Worm (Caenorhabditis elegans) whole organism, young adult: ENCODE results near the gene spe-6.

Experiments
- C06A6.2 ChIP-seq: fragments of 200-800 bp; sonication (Bioruptor generic); conservative IDR thresholded peaks from 2 replicates; pipeline ENCODE4 v1.3.6; 2022; ENCODE audit warnings: missing genetic modification characterization, missing compliant biosample characterization
- F49E8.2 ChIP-seq: sonication (generic microtip); optimal IDR thresholded peaks from 3 replicates; lab custom pipeline; 2017; ENCODE audit warnings: missing genetic modification characterization, mild to moderate bottlenecking, missing compliant biosample characterization, antibody characterized with exemption, moderate library complexity; ENCODE audit not compliant: insufficient read depth
- akir-1 ChIP-seq: fragments of 200-800 bp; sonication (Bioruptor generic); optimal IDR thresholded peaks from 2 replicates; lab custom pipeline; 2018; ENCODE audit warnings: mild to moderate bottlenecking, missing genetic modification characterization, moderate library complexity, missing compliant biosample characterization
- athp-1 ChIP-seq: sonication (generic microtip); optimal IDR thresholded peaks from 2 replicates; lab custom pipeline; 2017; ENCODE audit warnings: mild to moderate bottlenecking, missing genetic modification characterization, missing compliant biosample characterization
- ekl-4 ChIP-seq: fragments of 200-800 bp; sonication (Bioruptor generic); IDR thresholded peaks from 2 replicates; pipeline ENCODE4 v1.3.6; 2022; ENCODE audit warnings: missing genetic modification reagents, missing genetic modification characterization, missing compliant biosample characterization
- mxl-1 ChIP-seq: sonication (generic microtip); optimal IDR thresholded peaks from 2 replicates; lab custom pipeline; 2016; ENCODE audit warnings: missing genetic modification characterization, missing compliant biosample characterization
- nfya-1 ChIP-seq: sonication (generic microtip); optimal IDR thresholded peaks from 2 replicates; lab custom pipeline; 2017; ENCODE audit warnings: antibody characterized with exemption, missing compliant biosample characterization, missing genetic modification characterization, borderline replicate concordance; ENCODE audit not compliant: insufficient read depth
- ztf-26 ChIP-seq: sonication (generic microtip); optimal IDR thresholded peaks from 2 replicates; lab custom pipeline; 2017; ENCODE audit warnings: missing genetic modification characterization, missing compliant biosample characterization

DNA sequence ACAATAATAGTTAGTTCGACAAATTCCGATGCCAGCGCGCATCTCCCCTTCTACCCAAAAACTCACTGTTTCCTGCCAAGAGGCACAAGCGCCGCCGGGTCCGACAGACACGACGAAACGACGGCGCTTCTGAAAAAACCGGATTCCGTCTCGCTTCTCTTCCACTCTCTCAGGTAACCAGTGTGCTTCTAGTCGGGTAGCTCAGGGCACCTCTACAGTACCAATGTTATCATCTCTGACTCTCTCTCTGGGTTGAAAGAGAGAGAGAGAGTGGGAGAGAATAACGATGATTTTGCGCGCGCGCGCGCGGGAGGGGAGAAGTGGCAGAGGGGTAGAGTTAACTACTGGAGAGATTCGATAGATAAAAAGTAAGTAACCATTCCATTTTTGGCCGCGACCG is 51.6 kb downstream of the spe-6 start:
- TF ChIP-seq athp-1 (tag; lab: Kevin White, UChicago) (no peak), mxl-1 (tag; lab: Kevin White, UChicago) (no peak), C06A6.2 (GFP tag; lab: Robert Waterston, UW) (no peak), F49E8.2 (tag; lab: Kevin White, UChicago) (no peak), ztf-26 (tag; lab: Kevin White, UChicago) (no peak), nfya-1 (tag; lab: Kevin White, UChicago) (no peak), akir-1 (GFP tag; lab: Kevin White, UChicago) (no peak), ekl-4 (GFP tag; lab: Robert Waterston, UW) (no peak)
